Worm (Caenorhabditis elegans): ENCODE data around the gene C05D9.9.

C05D9.9 gene

DNA sequence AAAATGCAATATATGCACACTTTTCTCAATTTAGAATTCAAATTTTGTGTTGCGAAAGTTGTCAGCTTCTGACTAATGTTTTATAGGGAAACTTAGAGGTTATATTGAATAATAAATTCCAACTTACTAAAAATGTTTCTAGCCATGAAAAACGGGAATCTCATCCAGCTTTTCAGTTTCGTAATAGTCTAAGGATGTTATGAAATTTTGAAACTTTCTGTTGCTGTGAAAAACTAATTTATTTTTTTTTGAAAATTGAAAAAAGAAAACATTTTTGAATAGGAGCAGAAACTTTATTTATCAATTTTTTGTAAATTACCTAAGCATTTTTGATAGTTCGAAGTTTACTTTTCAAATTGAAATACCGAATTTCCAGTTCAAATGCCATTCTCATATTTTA, 2.5 kb downstream of the C05D9.9 start:
- TF ChIP-seq flt-1 (GFP tag; IDR thresholded peaks at IDR 0.05) (no peak), B0310.2 (tag; optimal IDR thresholded peaks at IDR 0.05) (no peak), aly-1 (tag; optimal IDR thresholded peaks at IDR 0.05) (no peak), ets-7 (tag; optimal IDR thresholded peaks at IDR 0.05) (no peak), hmg-4 (GFP tag; optimal IDR thresholded peaks at IDR 0.05) (no peak), ceh-13 (GFP tag; optimal IDR thresholded peaks at IDR 0.05) (no peak), F13C5.2 (tag; optimal IDR thresholded peaks at IDR 0.05) (no peak), tbx-37 (GFP tag; conservative IDR thresholded peaks at IDR 0.05) (no peak), pes-1 (GFP tag; IDR thresholded peaks at IDR 0.05) (no peak), tbx-11 (GFP tag; IDR thresholded peaks at IDR 0.05) (no peak), hmbx-1 (tag; optimal IDR thresholded peaks at IDR 0.05) (no peak), tra-4 (tag; optimal IDR thresholded peaks at IDR 0.05) (no peak), hnd-1 (tag; optimal IDR thresholded peaks at IDR 0.05) (no peak), scrt-1 (GFP tag; IDR thresholded peaks at IDR 0.05) (no peak), ama-1 (optimal IDR thresholded peaks at IDR 0.05) (no peak), sea-1 (GFP tag; conservative IDR thresholded peaks at IDR 0.05) (no peak), ceh-36 (tag; optimal IDR thresholded peaks at IDR 0.05) (no peak)

ce11 chrX:1120326-1120725, 3.7 kb downstream of the C05D9.9 start:
- no peak for TF ChIP-seq pes-1 (GFP tag; IDR thresholded peaks at IDR 0.05)
- TF ChIP-seq hnd-1 (tag; optimal IDR thresholded peaks at IDR 0.05): no peak
- TF ChIP-seq tra-4 (tag; optimal IDR thresholded peaks at IDR 0.05): no peak
- no peak for TF ChIP-seq sea-1 (GFP tag; conservative IDR thresholded peaks at IDR 0.05)
- TF ChIP-seq tbx-37 (GFP tag; conservative IDR thresholded peaks at IDR 0.05): no peak
- TF ChIP-seq tbx-11 (GFP tag; IDR thresholded peaks at IDR 0.05): no peak
- TF ChIP-seq ama-1 (optimal IDR thresholded peaks at IDR 0.05): no peak
- no peak for TF ChIP-seq ets-7 (tag; optimal IDR thresholded peaks at IDR 0.05)
- 0 out of 2 replicates have a peak, but pooled peaks have one; percentile 49 for TF ChIP-seq scrt-1 (GFP tag; IDR thresholded peaks at IDR 0.05)
- TF ChIP-seq aly-1 (tag; optimal IDR thresholded peaks at IDR 0.05): peak; percentile 72
- TF ChIP-seq flt-1 (GFP tag; IDR thresholded peaks at IDR 0.05): peak; percentile 19; the same call in 1 of the 2 replicates
- no peak for TF ChIP-seq ceh-36 (tag; optimal IDR thresholded peaks at IDR 0.05)
- TF ChIP-seq F13C5.2 (tag; optimal IDR thresholded peaks at IDR 0.05): peak; percentile 54
- TF ChIP-seq ceh-13 (GFP tag; optimal IDR thresholded peaks at IDR 0.05): no peak
- TF ChIP-seq hmg-4 (GFP tag; optimal IDR thresholded peaks at IDR 0.05): peak; percentile 76
- TF ChIP-seq hmbx-1 (tag; optimal IDR thresholded peaks at IDR 0.05): no peak
- no peak for TF ChIP-seq B0310.2 (tag; optimal IDR thresholded peaks at IDR 0.05)

DNA sequence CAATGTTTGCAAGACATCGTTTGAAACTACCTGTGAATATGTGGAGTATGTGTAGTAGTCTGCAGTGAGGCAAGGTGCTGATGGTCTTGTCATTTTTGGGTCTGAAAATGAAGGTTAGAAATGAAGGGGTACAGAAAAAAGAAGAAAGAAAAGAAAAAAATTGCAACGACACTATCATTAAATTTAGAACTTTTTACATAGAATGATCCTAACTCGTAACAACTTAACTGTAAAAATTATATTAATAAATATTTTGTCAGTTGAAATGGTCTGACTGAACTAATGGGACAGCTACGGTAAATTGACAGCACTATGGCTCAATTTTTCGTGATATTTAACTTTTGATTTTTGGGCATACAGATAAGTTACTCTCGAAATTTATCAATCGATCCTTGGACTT, 4.7 kb downstream of the C05D9.9 start, which contains the start of gene C05D9.7:
TSS of gene C05D9.7 (minus strand) at position 101 of the 400 bp plus-strand sequence.
- TF ChIP-seq hnd-1 (tag; optimal IDR thresholded peaks at IDR 0.05) (no peak), aly-1 (tag; optimal IDR thresholded peaks at IDR 0.05) (no peak), tra-4 (tag; optimal IDR thresholded peaks at IDR 0.05) (no peak), hmg-4 (GFP tag; optimal IDR thresholded peaks at IDR 0.05) (no peak), hmbx-1 (tag; optimal IDR thresholded peaks at IDR 0.05) (no peak), ceh-36 (tag; optimal IDR thresholded peaks at IDR 0.05) (no peak), F13C5.2 (tag; optimal IDR thresholded peaks at IDR 0.05) (no peak), ets-7 (tag; optimal IDR thresholded peaks at IDR 0.05) (no peak), scrt-1 (GFP tag; IDR thresholded peaks at IDR 0.05) (no peak), pes-1 (GFP tag; IDR thresholded peaks at IDR 0.05) (no peak)

ce11 chrX:1117252-1117651, 6.8 kb downstream of the C05D9.9 start:
- TF ChIP-seq sea-1 (GFP tag; conservative IDR thresholded peaks at IDR 0.05): no peak
- no peak for TF ChIP-seq ama-1 (optimal IDR thresholded peaks at IDR 0.05)
- TF ChIP-seq ets-7 (tag; optimal IDR thresholded peaks at IDR 0.05): no peak
- TF ChIP-seq pes-1 (GFP tag; IDR thresholded peaks at IDR 0.05): no peak
- TF ChIP-seq tra-4 (tag; optimal IDR thresholded peaks at IDR 0.05): no peak
- TF ChIP-seq hnd-1 (tag; optimal IDR thresholded peaks at IDR 0.05): no peak
- no peak for TF ChIP-seq aly-1 (tag; optimal IDR thresholded peaks at IDR 0.05)
- no peak for TF ChIP-seq B0310.2 (tag; optimal IDR thresholded peaks at IDR 0.05)
- TF ChIP-seq flt-1 (GFP tag; IDR thresholded peaks at IDR 0.05): no peak
- TF ChIP-seq scrt-1 (GFP tag; IDR thresholded peaks at IDR 0.05): no peak
- TF ChIP-seq ceh-13 (GFP tag; optimal IDR thresholded peaks at IDR 0.05): no peak
- no peak for TF ChIP-seq tbx-37 (GFP tag; conservative IDR thresholded peaks at IDR 0.05)
- no peak for TF ChIP-seq hmbx-1 (tag; optimal IDR thresholded peaks at IDR 0.05)

DNA sequence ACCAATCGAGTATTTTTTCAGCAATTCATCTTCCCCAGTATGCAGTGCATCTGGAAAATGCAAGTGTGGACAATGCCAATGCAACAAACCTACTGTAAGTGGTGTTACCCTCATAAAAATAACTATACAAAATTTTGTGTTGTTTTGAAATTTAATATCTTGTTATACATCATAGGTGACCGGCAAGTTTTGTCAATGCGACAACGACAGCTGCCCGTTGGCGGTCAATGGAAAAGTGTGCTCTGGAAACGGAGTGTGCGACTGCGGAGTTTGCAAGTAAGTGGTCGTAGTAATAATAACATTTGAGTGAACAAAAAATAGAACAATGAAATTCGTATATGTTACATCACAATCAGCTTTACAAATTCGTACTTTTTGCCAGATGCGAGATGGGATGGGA, 8.8 kb downstream of the C05D9.9 start:
- TF ChIP-seq B0310.2 (tag; optimal IDR thresholded peaks at IDR 0.05) (no peak), F13C5.2 (tag; optimal IDR thresholded peaks at IDR 0.05) (no peak), tbx-11 (GFP tag; IDR thresholded peaks at IDR 0.05) (no peak), ama-1 (optimal IDR thresholded peaks at IDR 0.05) (no peak), ets-7 (tag; optimal IDR thresholded peaks at IDR 0.05) (no peak), aly-1 (tag; optimal IDR thresholded peaks at IDR 0.05) (no peak), flt-1 (GFP tag; IDR thresholded peaks at IDR 0.05) (no peak), tra-4 (tag; optimal IDR thresholded peaks at IDR 0.05) (no peak), ceh-13 (GFP tag; optimal IDR thresholded peaks at IDR 0.05) (no peak), tbx-37 (GFP tag; conservative IDR thresholded peaks at IDR 0.05) (no peak), pes-1 (GFP tag; IDR thresholded peaks at IDR 0.05) (no peak), hmbx-1 (tag; optimal IDR thresholded peaks at IDR 0.05) (no peak), ceh-36 (tag; optimal IDR thresholded peaks at IDR 0.05) (no peak), scrt-1 (GFP tag; IDR thresholded peaks at IDR 0.05) (no peak), sea-1 (GFP tag; conservative IDR thresholded peaks at IDR 0.05) (no peak), hmg-4 (GFP tag; optimal IDR thresholded peaks at IDR 0.05) (no peak), hnd-1 (tag; optimal IDR thresholded peaks at IDR 0.05) (no peak)

- TF ChIP-seq ceh-36 (tag; optimal IDR thresholded peaks at IDR 0.05) (no peak), aly-1 (tag; optimal IDR thresholded peaks at IDR 0.05) (no peak), pes-1 (GFP tag; IDR thresholded peaks at IDR 0.05) (no peak), hmbx-1 (tag; optimal IDR thresholded peaks at IDR 0.05) (no peak), tbx-37 (GFP tag; conservative IDR thresholded peaks at IDR 0.05) (no peak), hnd-1 (tag; optimal IDR thresholded peaks at IDR 0.05) (no peak), F13C5.2 (tag; optimal IDR thresholded peaks at IDR 0.05) (no peak), tra-4 (tag; optimal IDR thresholded peaks at IDR 0.05) (no peak), ama-1 (optimal IDR thresholded peaks at IDR 0.05) (no peak), scrt-1 (GFP tag; IDR thresholded peaks at IDR 0.05) (no peak), ceh-13 (GFP tag; optimal IDR thresholded peaks at IDR 0.05) (no peak), hmg-4 (GFP tag; optimal IDR thresholded peaks at IDR 0.05) (no peak), sea-1 (GFP tag; conservative IDR thresholded peaks at IDR 0.05) (no peak), tbx-11 (GFP tag; IDR thresholded peaks at IDR 0.05) (no peak), ets-7 (tag; optimal IDR thresholded peaks at IDR 0.05) (no peak), flt-1 (GFP tag; IDR thresholded peaks at IDR 0.05) (no peak), B0310.2 (tag; optimal IDR thresholded peaks at IDR 0.05) (no peak)
Measured at ce11 chrX:1111603-1112002, 12.4 kb downstream of the C05D9.9 start, which contains the start of gene C05D9.3. Gene C05D9.3, plus strand, starts transcription at chrX:1111903.

Measured in whole organism, early embryonic.